Fruit fly (Drosophila melanogaster) whole organism: Measurements from ENCODE around the gene CG7299.

Source experiments
- CG8478 ChIP-seq: fragments of >200 bp; optimal IDR thresholded peaks from 2 replicates; lab custom pipeline; 2018; ENCODE audit warnings: inconsistent platforms
- EcR ChIP-seq, 2 experiments: fragments of >200 bp; optimal IDR thresholded peaks; 2 replicates each; lab custom pipeline; 2017; ENCODE audit warnings: missing biosample characterization in 2 of 2, missing genetic modification characterization in 2 of 2, missing genetic modification reagents in 2 of 2
- pan ChIP-seq: fragments of >200 bp; optimal IDR thresholded peaks from 2 replicates; lab custom pipeline; 2017

DNA sequence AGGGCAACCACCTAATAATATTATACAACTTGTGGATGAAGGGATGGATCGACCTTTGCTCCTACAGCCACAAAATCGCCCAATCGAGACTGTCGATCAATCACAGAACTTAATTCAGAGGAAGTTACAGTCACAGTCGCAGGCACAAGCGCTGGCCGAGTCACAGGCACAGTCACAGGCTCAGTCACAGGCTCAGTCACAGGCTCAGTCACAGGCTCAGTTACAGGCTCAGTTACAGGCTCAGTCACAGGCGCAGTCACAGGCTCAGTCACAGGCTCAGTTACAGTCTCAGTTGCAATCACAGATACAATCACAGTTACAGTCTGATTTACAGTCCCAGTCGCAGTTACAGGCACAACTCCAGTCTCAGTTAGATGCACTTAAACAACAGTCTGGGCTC lies 37.5 kb downstream of the CG7299 start:
- no peak for TF ChIP-seq CG8478 (lab: Kevin White, UChicago)
- no peak for TF ChIP-seq pan (lab: Kevin White, UChicago)
- TF ChIP-seq EcR (GFP tag; optimal IDR thresholded peaks at IDR 0.05; lab: Kevin White, UChicago), result no peak
